Fruit fly (Drosophila melanogaster) whole organism, embryonic: ENCODE results near the gene eas.
A peak's percentile ranks its signal among the peaks of the same experiment; 100 is the strongest.

Experiments
- Ada2b ChIP-seq: fragments of 200-800 bp; sonication (Bioruptor generic); IDR thresholded peaks from 2 replicates; pipeline ENCODE4 v1.3.6; 2022; ENCODE audit warnings: missing biosample characterization, missing genetic modification characterization
- B-H1 ChIP-seq: fragments of 200-800 bp; sonication (Bioruptor generic); IDR thresholded peaks from 3 replicates; pipeline ENCODE4 v1.3.6; 2022; ENCODE audit warnings: missing biosample characterization, missing genetic modification characterization
- Bdp1 ChIP-seq: fragments of 200-800 bp; sonication (Bioruptor generic); optimal IDR thresholded peaks from 3 replicates; lab custom pipeline; 2016; ENCODE audit warnings: missing biosample characterization, missing genetic modification characterization
- Bteb2 ChIP-seq: fragments of 200-800 bp; sonication (Bioruptor generic); optimal IDR thresholded peaks from 2 replicates; lab custom pipeline; 2016; ENCODE audit warnings: missing biosample characterization, missing genetic modification characterization
- CG10147 ChIP-seq: fragments of 200-800 bp; sonication (Bioruptor generic); optimal IDR thresholded peaks from 2 replicates; lab custom pipeline; 2019; ENCODE audit warnings: missing biosample characterization, mild to moderate bottlenecking, missing genetic modification characterization, moderate library complexity
- CG12236 ChIP-seq: fragments of 200-800 bp; sonication (Bioruptor generic); optimal IDR thresholded peaks from 2 replicates; lab custom pipeline; 2016; ENCODE audit warnings: missing biosample characterization, missing genetic modification characterization
- CG12769 ChIP-seq: fragments of 200-800 bp; sonication (Bioruptor generic); optimal IDR thresholded peaks from 2 replicates; lab custom pipeline; 2019; ENCODE audit warnings: missing biosample characterization, mild to moderate bottlenecking, missing genetic modification characterization, moderate library complexity
- CG14014 ChIP-seq: fragments of 200-800 bp; sonication (Bioruptor generic); IDR thresholded peaks from 2 replicates; pipeline ENCODE4 v1.3.6; 2022; ENCODE audit warnings: missing biosample characterization, missing genetic modification characterization
- CG14710 ChIP-seq: fragments of 200-800 bp; sonication (Bioruptor generic); optimal IDR thresholded peaks from 3 replicates; lab custom pipeline; 2019; ENCODE audit warnings: missing biosample characterization, mild to moderate bottlenecking, missing genetic modification characterization, moderate library complexity
- CG17186 ChIP-seq: fragments of 200-800 bp; sonication (Bioruptor generic); optimal IDR thresholded peaks from 3 replicates; lab custom pipeline; 2017; ENCODE audit warnings: missing biosample characterization, missing genetic modification reagents, missing genetic modification characterization
- CG17385 ChIP-seq: fragments of 200-800 bp; sonication (Bioruptor generic); optimal IDR thresholded peaks from 3 replicates; lab custom pipeline; 2018; ENCODE audit warnings: missing biosample characterization, mild to moderate bottlenecking, missing genetic modification characterization
- CG18764 ChIP-seq: fragments of 200-800 bp; sonication (Bioruptor generic); optimal IDR thresholded peaks from 3 replicates; lab custom pipeline; 2016; ENCODE audit warnings: missing biosample characterization, missing genetic modification characterization
- CG2129 ChIP-seq: fragments of 200-800 bp; sonication (Bioruptor generic); IDR thresholded peaks from 2 replicates; pipeline ENCODE4 v1.3.6; 2022; ENCODE audit warnings: missing biosample characterization, missing genetic modification characterization; ENCODE audit not compliant: partially characterized antibody
- CG4617 ChIP-seq: fragments of 200-800 bp; sonication (Bioruptor generic); optimal IDR thresholded peaks from 3 replicates; lab custom pipeline; 2016; ENCODE audit warnings: missing biosample characterization, missing genetic modification characterization, borderline replicate concordance
- CG6813 ChIP-seq: fragments of 200-800 bp; sonication (Bioruptor generic); optimal IDR thresholded peaks from 2 replicates; lab custom pipeline; 2017; ENCODE audit warnings: missing biosample characterization, missing genetic modification characterization, mild to moderate bottlenecking, moderate library complexity, missing genetic modification reagents
- CG6854 ChIP-seq: fragments of 200-800 bp; sonication (Bioruptor generic); optimal IDR thresholded peaks from 3 replicates; lab custom pipeline; 2017; ENCODE audit warnings: missing biosample characterization, mild to moderate bottlenecking, missing genetic modification characterization
- CG7357 ChIP-seq: fragments of 200-800 bp; sonication (Bioruptor generic); IDR thresholded peaks from 3 replicates; pipeline ENCODE4 v1.3.6; 2022; ENCODE audit warnings: missing biosample characterization, missing genetic modification characterization
- CG9437 ChIP-seq: fragments of 200-800 bp; sonication (Bioruptor generic); optimal IDR thresholded peaks from 2 replicates; lab custom pipeline; 2018; ENCODE audit warnings: missing biosample characterization, mild to moderate bottlenecking, missing genetic modification characterization
- D19B ChIP-seq: fragments of 200-800 bp; sonication (Bioruptor generic); optimal IDR thresholded peaks from 2 replicates; lab custom pipeline; 2017; ENCODE audit warnings: missing biosample characterization, mild to moderate bottlenecking, missing genetic modification characterization
- Dll ChIP-seq: fragments of 200-800 bp; sonication (Bioruptor generic); IDR thresholded peaks from 4 replicates; pipeline ENCODE4 v1.3.6; 2022; ENCODE audit warnings: missing biosample characterization, missing genetic modification characterization; ENCODE audit not compliant: partially characterized antibody
- Ets97D ChIP-seq: fragments of 200-800 bp; sonication (Bioruptor generic); optimal IDR thresholded peaks from 3 replicates; lab custom pipeline; 2016; ENCODE audit warnings: missing biosample characterization, missing genetic modification characterization
- GATAe ChIP-seq: fragments of 200-800 bp; sonication (Bioruptor generic); conservative IDR thresholded peaks from 2 replicates; pipeline ENCODE4 v1.3.6; 2022; ENCODE audit warnings: missing biosample characterization, missing genetic modification characterization
- Hmr ChIP-seq: fragments of 200-800 bp; sonication (Bioruptor generic); optimal IDR thresholded peaks from 3 replicates; lab custom pipeline; 2017; ENCODE audit warnings: mild to moderate bottlenecking, missing biosample characterization, missing genetic modification reagents, missing genetic modification characterization
- Ravus ChIP-seq: fragments of 200-800 bp; sonication (Bioruptor generic); IDR thresholded peaks from 2 replicates; pipeline ENCODE4 v1.3.6; 2022; ENCODE audit warnings: missing biosample characterization, missing genetic modification characterization
- Rx ChIP-seq: fragments of 200-800 bp; sonication (Bioruptor generic); IDR thresholded peaks from 2 replicates; pipeline ENCODE4 v1.3.6; 2022; ENCODE audit warnings: missing biosample characterization, missing genetic modification characterization
- Sry-β ChIP-seq: fragments of 200-800 bp; sonication (Bioruptor generic); optimal IDR thresholded peaks from 2 replicates; lab custom pipeline; 2018; ENCODE audit warnings: missing biosample characterization, mild to moderate bottlenecking, missing genetic modification characterization, moderate library complexity
- Vsx1 ChIP-seq: fragments of 200-800 bp; sonication (Bioruptor generic); optimal IDR thresholded peaks from 2 replicates; lab custom pipeline; 2017; ENCODE audit warnings: missing biosample characterization, mild to moderate bottlenecking, missing genetic modification characterization, missing genetic modification reagents
- ap ChIP-seq: fragments of 200-800 bp; sonication (Bioruptor generic); IDR thresholded peaks from 2 replicates; pipeline ENCODE4 v1.3.6; 2022; ENCODE audit warnings: missing biosample characterization, missing genetic modification characterization
- ash1 ChIP-seq: fragments of 200-800 bp; sonication (Bioruptor generic); optimal IDR thresholded peaks from 2 replicates; lab custom pipeline; 2018; ENCODE audit warnings: missing biosample characterization, mild to moderate bottlenecking, missing genetic modification characterization
- btn ChIP-seq: fragments of 200-800 bp; sonication (Bioruptor generic); optimal IDR thresholded peaks from 2 replicates; lab custom pipeline; 2016; ENCODE audit warnings: missing biosample characterization, missing genetic modification characterization
- cato ChIP-seq: fragments of 200-800 bp; sonication (Bioruptor generic); optimal IDR thresholded peaks from 2 replicates; lab custom pipeline; 2016; ENCODE audit warnings: missing biosample characterization, missing genetic modification characterization, borderline replicate concordance
- cwo ChIP-seq: fragments of 200-800 bp; sonication (Bioruptor generic); optimal IDR thresholded peaks from 3 replicates; lab custom pipeline; 2017; ENCODE audit warnings: missing biosample characterization, missing genetic modification characterization, mild to moderate bottlenecking, moderate library complexity, missing genetic modification reagents
- dmrt99B ChIP-seq: fragments of 200-800 bp; sonication (Bioruptor generic); optimal IDR thresholded peaks from 2 replicates; lab custom pipeline; 2018; ENCODE audit warnings: missing biosample characterization, mild to moderate bottlenecking, missing genetic modification characterization, moderate library complexity
- esg ChIP-seq: fragments of 200-800 bp; sonication (Bioruptor generic); conservative IDR thresholded peaks from 2 replicates; pipeline ENCODE4 v1.3.6; 2022; ENCODE audit warnings: missing biosample characterization, missing genetic modification characterization
- eve ChIP-seq, 2 experiments: fragments of >200 bp; optimal IDR thresholded peaks; 2 replicates each; lab custom pipeline; 2017; ENCODE audit warnings: missing biosample characterization in 2 of 2, missing genetic modification characterization in 2 of 2
- gt ChIP-seq: fragments of 200-800 bp; sonication (Bioruptor generic); IDR thresholded peaks from 2 replicates; pipeline ENCODE4 v1.3.6; 2022; ENCODE audit warnings: missing biosample characterization, missing genetic modification characterization
- h ChIP-seq: fragments of >200 bp; optimal IDR thresholded peaks from 2 replicates; lab custom pipeline; 2017
- inv ChIP-seq: fragments of 200-800 bp; sonication (Bioruptor generic); IDR thresholded peaks from 2 replicates; pipeline ENCODE4 v1.3.6; 2022; ENCODE audit warnings: missing biosample characterization, missing genetic modification characterization; ENCODE audit not compliant: partially characterized antibody
- ken ChIP-seq: fragments of 200-800 bp; sonication (Bioruptor generic); IDR thresholded peaks from 3 replicates; pipeline ENCODE4 v1.3.6; 2022; ENCODE audit warnings: missing biosample characterization, missing genetic modification characterization
- mam ChIP-seq: fragments of 200-800 bp; sonication (Bioruptor generic); optimal IDR thresholded peaks from 3 replicates; lab custom pipeline; 2016; ENCODE audit warnings: missing biosample characterization, missing genetic modification characterization
- nerfin-1 ChIP-seq: fragments of 200-800 bp; sonication (Bioruptor generic); optimal IDR thresholded peaks from 3 replicates; lab custom pipeline; 2019; ENCODE audit warnings: missing biosample characterization, mild to moderate bottlenecking, missing genetic modification characterization, moderate library complexity
- oc ChIP-seq: fragments of 200-800 bp; sonication (Bioruptor generic); optimal IDR thresholded peaks from 2 replicates; lab custom pipeline; 2018; ENCODE audit warnings: missing biosample characterization, mild to moderate bottlenecking, missing genetic modification characterization, moderate library complexity
- pros ChIP-seq: fragments of 200-800 bp; sonication (Bioruptor generic); optimal IDR thresholded peaks from 3 replicates; lab custom pipeline; 2019; ENCODE audit warnings: missing biosample characterization, mild to moderate bottlenecking, missing genetic modification characterization, moderate library complexity
- pzg ChIP-seq: fragments of 200-800 bp; sonication (Bioruptor generic); optimal IDR thresholded peaks from 3 replicates; lab custom pipeline; 2018; ENCODE audit warnings: missing biosample characterization, mild to moderate bottlenecking, missing genetic modification characterization, moderate library complexity
- sc ChIP-seq, 3 experiments: fragments of >200 bp in 2 of 3; fragments of 200-800 bp in 1 of 3; sonication (Bioruptor generic) in 1 of 3; optimal IDR thresholded peaks; 2 replicates in 2 of 3; 3 replicates in 1 of 3; lab custom pipeline; 2017; ENCODE audit warnings: mild to moderate bottlenecking in 1 of 3, missing biosample characterization in 1 of 3, missing genetic modification characterization in 1 of 3, missing genetic modification reagents in 1 of 3
- slp2 ChIP-seq: fragments of 200-800 bp; sonication (Bioruptor generic); optimal IDR thresholded peaks from 2 replicates; lab custom pipeline; 2016; ENCODE audit warnings: missing biosample characterization, missing genetic modification characterization
- ssp ChIP-seq: fragments of 200-800 bp; sonication (Bioruptor generic); IDR thresholded peaks from 2 replicates; pipeline ENCODE4 v1.3.6; 2022; ENCODE audit warnings: missing biosample characterization, missing genetic modification characterization
- twi ChIP-seq: fragments of 200-800 bp; optimal IDR thresholded peaks from 2 replicates; lab custom pipeline; 2019; ENCODE audit warnings: missing biosample characterization, mild to moderate bottlenecking, missing genetic modification characterization, moderate library complexity
- tx ChIP-seq: fragments of 200-800 bp; sonication (Bioruptor generic); optimal IDR thresholded peaks from 2 replicates; lab custom pipeline; 2016; ENCODE audit warnings: missing biosample characterization, missing genetic modification characterization
- unc-4 ChIP-seq: fragments of 200-800 bp; sonication (Bioruptor generic); IDR thresholded peaks from 2 replicates; pipeline ENCODE4 v1.3.6; 2022; ENCODE audit warnings: missing biosample characterization, missing genetic modification characterization; ENCODE audit not compliant: partially characterized antibody

The eas gene

dm6 chrX:16278783-16279182, 655 bp downstream of the eas start (continued):
- no peak for TF ChIP-seq mam (GFP tag; lab: Kevin White, UChicago)
- TF ChIP-seq Rx (GFP tag; lab: Robert Waterston, UW) = peak; percentile 82
- peak; percentile 75 for TF ChIP-seq pros (GFP tag; lab: Kevin White, UChicago)
- TF ChIP-seq Bteb2 (GFP tag; lab: Kevin White, UChicago) = peak; percentile 47
- TF ChIP-seq CG14710 (tag; lab: Kevin White, UChicago) = peak; percentile 91
- TF ChIP-seq tx (GFP tag; lab: Kevin White, UChicago) = peak; percentile 31
- TF ChIP-seq eve (GFP tag; optimal IDR thresholded peaks at IDR 0.05; lab: Kevin White, UChicago) = peak in 1 of 2 experiments; percentile 92
- TF ChIP-seq B-H1 (GFP tag; lab: Robert Waterston, UW) = peak; percentile 65
- no peak for TF ChIP-seq btn (GFP tag; lab: Kevin White, UChicago)
- peak; percentile 83 for TF ChIP-seq ken
- TF ChIP-seq Ets97D (GFP tag; lab: Kevin White, UChicago) = no peak
- TF ChIP-seq CG6813 (GFP tag; lab: Kevin White, UChicago) = peak; percentile 96
- peak; percentile 83 for TF ChIP-seq CG17385 (GFP tag; lab: Kevin White, UChicago)
- peak; percentile 40 for TF ChIP-seq Bdp1 (GFP tag; lab: Kevin White, UChicago)
- peak; percentile 23 for TF ChIP-seq Ravus (GFP tag; lab: Robert Waterston, UW)
- no peak for TF ChIP-seq unc-4 (GFP tag; lab: Robert Waterston, UW)
- TF ChIP-seq CG6854 = peak; percentile 79
- peak; percentile 97 for TF ChIP-seq CG18764 (GFP tag; lab: Kevin White, UChicago)
- peak; percentile 34 for TF ChIP-seq slp2 (GFP tag; lab: Kevin White, UChicago)
- peak; percentile 82 for TF ChIP-seq nerfin-1 (tag; lab: Kevin White, UChicago)
- 0 out of 2 replicates have a peak, but pooled peaks have one; percentile 20 for TF ChIP-seq GATAe (GFP tag; lab: Robert Waterston, UW)
- peak; percentile 73; the same call in 1 of the 2 replicates for TF ChIP-seq ap
- peak; percentile 83 for TF ChIP-seq CG12769 (tag; lab: Kevin White, UChicago)
- peak; percentile 68; the same call in 2 of the 3 replicates for TF ChIP-seq CG7357 (GFP tag; lab: Robert Waterston, UW)
- peak; percentile 9 for TF ChIP-seq CG4617 (GFP tag; lab: Kevin White, UChicago)
- peak; percentile 56 for TF ChIP-seq CG17186
- TF ChIP-seq Sry-β = peak; percentile 32
- TF ChIP-seq CG14014 (GFP tag; lab: Robert Waterston, UW) = peak; percentile 70
- no peak for TF ChIP-seq h
- no peak for TF ChIP-seq inv (GFP tag; lab: Robert Waterston, UW)
- no peak for TF ChIP-seq CG2129 (GFP tag; lab: Robert Waterston, UW)
- TF ChIP-seq D19B = peak; percentile 35
- TF ChIP-seq Hmr = peak; percentile 83
- peak; percentile 66 for TF ChIP-seq esg (GFP tag; lab: Robert Waterston, UW)
- peak; percentile 86 for TF ChIP-seq Ada2b
- TF ChIP-seq CG10147 (GFP tag; lab: Kevin White, UChicago) = peak; percentile 71
- TF ChIP-seq sc (optimal IDR thresholded peaks at IDR 0.05; lab: Kevin White, UChicago) = no peak
- peak; percentile 68 for TF ChIP-seq sc (GFP tag; optimal IDR thresholded peaks at IDR 0.05; lab: Kevin White, UChicago)
- TF ChIP-seq pzg (GFP tag; lab: Kevin White, UChicago) = no peak
- TF ChIP-seq oc (tag; lab: Kevin White, UChicago) = peak; percentile 75
- TF ChIP-seq Dll (GFP tag; lab: Robert Waterston, UW) = no peak
- TF ChIP-seq Vsx1 (GFP tag; lab: Kevin White, UChicago) = peak; percentile 80
- peak; percentile 43 for TF ChIP-seq cato (GFP tag; lab: Kevin White, UChicago)
- peak; percentile 74 for TF ChIP-seq twi (tag; lab: Kevin White, UChicago)
- TF ChIP-seq ssp = peak; percentile 29
- TF ChIP-seq gt (GFP tag; lab: Robert Waterston, UW) = peak; percentile 34; the same call in 1 of the 2 replicates
- TF ChIP-seq cwo = peak; percentile 76
- peak; percentile 27 for TF ChIP-seq CG9437
- TF ChIP-seq ash1 (GFP tag; lab: Kevin White, UChicago) = no peak
- TF ChIP-seq CG12236 (GFP tag; lab: Kevin White, UChicago) = peak; percentile 29
- peak; percentile 87 for TF ChIP-seq dmrt99B (tag; lab: Kevin White, UChicago)
